Worm (Caenorhabditis elegans) whole organism, early embryonic: ENCODE measurements around the gene fat-2.

ENCODE experiments used
- B0310.2 ChIP-seq: sonication (generic microtip); optimal IDR thresholded peaks from 2 replicates; lab custom pipeline; 2016; ENCODE audit warnings: mild to moderate bottlenecking, missing genetic modification characterization, missing compliant biosample characterization
- F13C5.2 ChIP-seq: sonication (generic microtip); optimal IDR thresholded peaks from 2 replicates; lab custom pipeline; 2017; ENCODE audit warnings: mild to moderate bottlenecking, missing genetic modification characterization, inconsistent platforms, missing compliant biosample characterization
- aly-1 ChIP-seq: sonication (generic microtip); optimal IDR thresholded peaks from 2 replicates; lab custom pipeline; 2016; ENCODE audit warnings: missing genetic modification characterization, missing compliant biosample characterization
- ama-1 ChIP-seq: fragments of 150-350 bp; optimal IDR thresholded peaks from 2 replicates; lab custom pipeline; 2014
- ceh-13 ChIP-seq: fragments of 200-800 bp; sonication (Bioruptor generic); optimal IDR thresholded peaks from 2 replicates; lab custom pipeline; 2018; ENCODE audit warnings: mild to moderate bottlenecking, missing genetic modification characterization, missing compliant biosample characterization
- ceh-36 ChIP-seq: sonication (generic microtip); optimal IDR thresholded peaks from 2 replicates; lab custom pipeline; 2016; ENCODE audit warnings: missing genetic modification characterization, inconsistent platforms, missing compliant biosample characterization
- ets-7 ChIP-seq: sonication (generic microtip); optimal IDR thresholded peaks from 2 replicates; lab custom pipeline; 2016; ENCODE audit warnings: missing genotype, missing genetic modification characterization, missing compliant biosample characterization
- flt-1 ChIP-seq: fragments of 200-800 bp; sonication (Bioruptor generic); IDR thresholded peaks from 2 replicates; pipeline ENCODE4 v1.3.6; 2022; ENCODE audit warnings: missing genetic modification characterization, missing compliant biosample characterization
- hmbx-1 ChIP-seq: sonication (generic microtip); optimal IDR thresholded peaks from 2 replicates; lab custom pipeline; 2016; ENCODE audit warnings: mild to moderate bottlenecking, missing genetic modification characterization, missing compliant biosample characterization
- hmg-4 ChIP-seq: fragments of 200-800 bp; sonication (Bioruptor generic); optimal IDR thresholded peaks from 2 replicates; lab custom pipeline; 2018; ENCODE audit warnings: mild to moderate bottlenecking, missing genetic modification characterization, missing compliant biosample characterization
- hnd-1 ChIP-seq: sonication (generic microtip); optimal IDR thresholded peaks from 2 replicates; lab custom pipeline; 2016; ENCODE audit warnings: missing genetic modification characterization, missing compliant biosample characterization
- pes-1 ChIP-seq: fragments of 200-800 bp; sonication (Bioruptor generic); IDR thresholded peaks from 2 replicates; pipeline ENCODE4 v1.3.6; 2022; ENCODE audit warnings: missing genetic modification reagents, missing genetic modification characterization, missing compliant biosample characterization
- scrt-1 ChIP-seq: fragments of 200-800 bp; sonication (Bioruptor generic); IDR thresholded peaks from 2 replicates; pipeline ENCODE4 v1.3.6; 2022; ENCODE audit warnings: missing genetic modification characterization, missing compliant biosample characterization
- sea-1 ChIP-seq: fragments of 200-800 bp; sonication (Bioruptor generic); conservative IDR thresholded peaks from 2 replicates; pipeline ENCODE4 v1.3.6; 2022; ENCODE audit warnings: missing genetic modification characterization, missing compliant biosample characterization
- tbx-11 ChIP-seq: fragments of 200-800 bp; sonication (Bioruptor generic); IDR thresholded peaks from 2 replicates; pipeline ENCODE4 v1.3.6; 2022; ENCODE audit warnings: missing genetic modification characterization, missing compliant biosample characterization
- tbx-37 ChIP-seq: fragments of 200-800 bp; sonication (Bioruptor generic); conservative IDR thresholded peaks from 2 replicates; pipeline ENCODE4 v1.3.6; 2022; ENCODE audit warnings: missing genetic modification reagents, missing genetic modification characterization, missing compliant biosample characterization
- tra-4 ChIP-seq: sonication (generic microtip); optimal IDR thresholded peaks from 2 replicates; lab custom pipeline; 2017; ENCODE audit warnings: missing genetic modification characterization, missing compliant biosample characterization

fat-2 gene

ce11 chrIV:13331285-13331684, 7.6 kb downstream of the fat-2 start, which contains the start of gene pqn-74:
Gene pqn-74 (minus strand): TSS chrIV:13331406.
- TF ChIP-seq hmbx-1 (tag; lab: Kevin White, UChicago), result no peak
- no peak for TF ChIP-seq ceh-13 (GFP tag; lab: Kevin White, UChicago)
- no peak for TF ChIP-seq sea-1 (GFP tag; lab: Robert Waterston, UW)
- no peak for TF ChIP-seq ceh-36 (tag; lab: Kevin White, UChicago)
- no peak for TF ChIP-seq F13C5.2 (tag; lab: Kevin White, UChicago)
- no peak for TF ChIP-seq ets-7
- no peak for TF ChIP-seq pes-1 (GFP tag; lab: Robert Waterston, UW)
- no peak for TF ChIP-seq flt-1 (GFP tag; lab: Robert Waterston, UW)
- no peak for TF ChIP-seq B0310.2 (tag; lab: Kevin White, UChicago)
- TF ChIP-seq tbx-11 (GFP tag; lab: Robert Waterston, UW), result no peak
- no peak for TF ChIP-seq ama-1 (lab: Kevin White, UChicago)
- TF ChIP-seq tbx-37 (GFP tag; lab: Robert Waterston, UW), result no peak
- no peak for TF ChIP-seq hnd-1 (tag; lab: Kevin White, UChicago)
- no peak for TF ChIP-seq tra-4 (tag; lab: Kevin White, UChicago)
- TF ChIP-seq hmg-4 (GFP tag; lab: Kevin White, UChicago), result no peak
- TF ChIP-seq scrt-1 (GFP tag; lab: Robert Waterston, UW), result no peak
- TF ChIP-seq aly-1 (tag; lab: Kevin White, UChicago), result no peak

ce11 chrIV:13334287-13334686, 10.6 kb downstream of the fat-2 start:
- TF ChIP-seq F13C5.2 (tag; lab: Kevin White, UChicago) (no peak), sea-1 (GFP tag; lab: Robert Waterston, UW) (no peak), ceh-36 (tag; lab: Kevin White, UChicago) (no peak), tbx-37 (GFP tag; lab: Robert Waterston, UW) (no peak), pes-1 (GFP tag; lab: Robert Waterston, UW) (no peak), tbx-11 (GFP tag; lab: Robert Waterston, UW) (no peak), ama-1 (lab: Kevin White, UChicago) (no peak)

ce11 chrIV:13342555-13342954, 18.9 kb downstream of the fat-2 start, which contains the start of gene W02A2.5:
Gene W02A2.5 (plus strand): TSS chrIV:13342855.
- TF ChIP-seq sea-1 (GFP tag; lab: Robert Waterston, UW) (no peak), F13C5.2 (tag; lab: Kevin White, UChicago) (no peak), B0310.2 (tag; lab: Kevin White, UChicago) (no peak), ama-1 (lab: Kevin White, UChicago) (no peak)

- TF ChIP-seq pes-1 (GFP tag; lab: Robert Waterston, UW), result no peak
- TF ChIP-seq flt-1 (GFP tag; lab: Robert Waterston, UW), result no peak
- no peak for TF ChIP-seq ets-7
- no peak for TF ChIP-seq ama-1 (lab: Kevin White, UChicago)
- TF ChIP-seq aly-1 (tag; lab: Kevin White, UChicago), result no peak
- no peak for TF ChIP-seq tbx-37 (GFP tag; lab: Robert Waterston, UW)
- no peak for TF ChIP-seq ceh-13 (GFP tag; lab: Kevin White, UChicago)
- TF ChIP-seq sea-1 (GFP tag; lab: Robert Waterston, UW), result no peak
- TF ChIP-seq hmbx-1 (tag; lab: Kevin White, UChicago), result no peak
- no peak for TF ChIP-seq tra-4 (tag; lab: Kevin White, UChicago)
- TF ChIP-seq hnd-1 (tag; lab: Kevin White, UChicago), result no peak
- TF ChIP-seq tbx-11 (GFP tag; lab: Robert Waterston, UW), result no peak
- no peak for TF ChIP-seq hmg-4 (GFP tag; lab: Kevin White, UChicago)
- no peak for TF ChIP-seq scrt-1 (GFP tag; lab: Robert Waterston, UW)
- TF ChIP-seq ceh-36 (tag; lab: Kevin White, UChicago), result no peak
These were observed 22.4 kb downstream of the fat-2 start for ce11 chrIV:13346078-13346477.

- TF ChIP-seq F13C5.2 (tag; lab: Kevin White, UChicago) (no peak), scrt-1 (GFP tag; lab: Robert Waterston, UW) (no peak), hnd-1 (tag; lab: Kevin White, UChicago) (no peak), tra-4 (tag; lab: Kevin White, UChicago) (no peak), flt-1 (GFP tag; lab: Robert Waterston, UW) (no peak), hmbx-1 (tag; lab: Kevin White, UChicago) (no peak), ets-7 (no peak), tbx-11 (GFP tag; lab: Robert Waterston, UW) (no peak), pes-1 (GFP tag; lab: Robert Waterston, UW) (no peak), B0310.2 (tag; lab: Kevin White, UChicago) (no peak), tbx-37 (GFP tag; lab: Robert Waterston, UW) (no peak), hmg-4 (GFP tag; lab: Kevin White, UChicago) (no peak), sea-1 (GFP tag; lab: Robert Waterston, UW) (no peak)
These were observed 23.6 kb downstream of the fat-2 start, which contains the start of gene W02A2.9 for ce11 chrIV:13347232-13347715. Gene W02A2.9 (plus strand): TSS chrIV:13347665.

ce11 chrIV:13348592-13348991, 24.9 kb downstream of the fat-2 start, which contains the start of gene W02A2.12:
Gene W02A2.12 (minus strand): TSS chrIV:13348831.
- TF ChIP-seq ceh-13 (GFP tag; lab: Kevin White, UChicago) (no peak), aly-1 (tag; lab: Kevin White, UChicago) (no peak), tbx-11 (GFP tag; lab: Robert Waterston, UW) (no peak), ama-1 (lab: Kevin White, UChicago) (no peak), F13C5.2 (tag; lab: Kevin White, UChicago) (no peak), sea-1 (GFP tag; lab: Robert Waterston, UW) (no peak), ceh-36 (tag; lab: Kevin White, UChicago) (no peak), tbx-37 (GFP tag; lab: Robert Waterston, UW) (no peak), hmg-4 (GFP tag; lab: Kevin White, UChicago) (no peak)
